Fruit fly (Drosophila melanogaster): ENCODE results near the gene Sos.

The Sos gene

DNA sequence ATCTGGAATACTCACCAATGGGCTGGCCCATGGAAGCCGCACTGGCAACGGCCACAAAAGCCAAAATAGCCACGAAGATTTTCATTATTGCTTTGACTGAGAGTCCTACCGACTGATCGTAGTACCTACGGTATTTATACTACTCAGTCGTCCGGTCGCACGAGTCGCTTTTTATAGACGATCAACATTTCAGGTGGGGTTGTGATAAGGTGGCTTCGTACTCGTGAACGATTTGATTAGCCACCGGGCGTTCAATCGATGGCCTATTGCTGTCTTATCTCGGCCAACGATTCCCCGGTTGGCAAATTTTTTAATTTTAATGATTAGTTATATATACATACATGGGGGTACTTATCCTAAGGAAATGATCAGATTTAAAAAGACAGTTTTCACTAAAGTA, 31.6 kb downstream of the Sos start, which contains the start of gene CG8997 (continued):
- TF ChIP-seq grn (GFP tag; optimal IDR thresholded peaks at IDR 0.05) (peak; percentile 25), H15 (GFP tag; IDR thresholded peaks at IDR 0.05) (no peak), CG3065 (GFP tag; optimal IDR thresholded peaks at IDR 0.05) (no peak), CG9817 (tag; optimal IDR thresholded peaks at IDR 0.05) (no peak), lbe (GFP tag; optimal IDR thresholded peaks at IDR 0.05) (peak; percentile 5), grau (tag; optimal IDR thresholded peaks at IDR 0.05) (no peak), stwl (tag; optimal IDR thresholded peaks at IDR 0.05) (no peak), ase (GFP tag; IDR thresholded peaks at IDR 0.05) (0 out of 3 replicates have a peak, but pooled peaks have one; percentile 19), CG8765 (GFP tag; IDR thresholded peaks at IDR 0.05) (no peak), pan (optimal IDR thresholded peaks at IDR 0.05) (no peak), pan (GFP tag; optimal IDR thresholded peaks at IDR 0.05 in 1 of 2, IDR thresholded peaks at IDR 0.05 in 1 of 2) (peak in 1 of 2 experiments; percentile 24), ash1 (GFP tag; optimal IDR thresholded peaks at IDR 0.05) (no peak), nerfin-1 (tag; optimal IDR thresholded peaks at IDR 0.05) (no peak)

dm6 chr2L:13846239-13846802, 32.7 kb downstream of the Sos start, which contains the start of gene CG7916:
Gene CG7916, plus strand, starts transcription at chr2L:13846752.
- TF ChIP-seq CG18599 (GFP tag; optimal IDR thresholded peaks at IDR 0.05) (no peak), CG10431 (GFP tag; optimal IDR thresholded peaks at IDR 0.05) (no peak), zf30C (GFP tag; optimal IDR thresholded peaks at IDR 0.05) (no peak), exex (tag; optimal IDR thresholded peaks at IDR 0.05) (peak; percentile 75), HmgD (GFP tag; optimal IDR thresholded peaks at IDR 0.05) (no peak), CG34422 (GFP tag; IDR thresholded peaks at IDR 0.05) (no peak), wek (GFP tag; optimal IDR thresholded peaks at IDR 0.05) (no peak), slbo (GFP tag; IDR thresholded peaks at IDR 0.05) (no peak), sug (tag; optimal IDR thresholded peaks at IDR 0.05) (peak; percentile 90), CG34376 (GFP tag; optimal IDR thresholded peaks at IDR 0.05) (peak; percentile 41), grn (GFP tag; optimal IDR thresholded peaks at IDR 0.05) (peak; percentile 46), Deaf1 (tag; optimal IDR thresholded peaks at IDR 0.05) (peak; percentile 48), CG12391 (tag; optimal IDR thresholded peaks at IDR 0.05) (no peak), lmd (GFP tag; IDR thresholded peaks at IDR 0.05) (no peak), crc (GFP tag; optimal IDR thresholded peaks at IDR 0.05) (no peak), CG13894 (tag; optimal IDR thresholded peaks at IDR 0.05) (no peak), crol (GFP tag; IDR thresholded peaks at IDR 0.05) (peak; percentile 36; the same call in 1 of the 2 replicates), CG14965 (GFP tag; optimal IDR thresholded peaks at IDR 0.05; ENCODE audit: borderline replicate concordance) (no peak), Hey (tag; optimal IDR thresholded peaks at IDR 0.05) (peak; percentile 12), CG12744 (GFP tag; optimal IDR thresholded peaks at IDR 0.05) (no peak), sens-2 (GFP tag; IDR thresholded peaks at IDR 0.05) (no peak), cwo (GFP tag; optimal IDR thresholded peaks at IDR 0.05) (no peak), CG8089 (GFP tag; optimal IDR thresholded peaks at IDR 0.05) (no peak), vfl (GFP tag; optimal IDR thresholded peaks at IDR 0.05) (no peak), schlank (tag; optimal IDR thresholded peaks at IDR 0.05) (no peak), z (GFP tag; IDR thresholded peaks at IDR 0.05) (no peak)

dm6 chr2L:13847625-13848024, 34.0 kb downstream of the Sos start, which contains the start of gene CG7953:
Gene CG7953, plus strand, starts transcription at chr2L:13847925.
- TF ChIP-seq CG2129 (GFP tag; IDR thresholded peaks at IDR 0.05; ENCODE audit: partially characterized antibody) (no peak), CG8944 (GFP tag; optimal IDR thresholded peaks at IDR 0.05) (no peak), Ets65A (GFP tag) (peak; percentile 63), sob (GFP tag; IDR thresholded peaks at IDR 0.05) (0 out of 2 replicates have a peak, but pooled peaks have one; percentile 12), exex (tag; optimal IDR thresholded peaks at IDR 0.05) (peak; percentile 29)
